Fruit fly (Drosophila melanogaster) whole organism, embryonic: ENCODE results near the gene Lon.
A peak's percentile ranks its signal among the peaks of the same experiment; 100 is the strongest.

Experiments
- Ada2b ChIP-seq: fragments of 200-800 bp; sonication (Bioruptor generic); IDR thresholded peaks from 2 replicates; pipeline ENCODE4 v1.3.6; 2022; ENCODE audit warnings: missing biosample characterization, missing genetic modification characterization
- Antp ChIP-seq: fragments of 200-800 bp; sonication (Bioruptor generic); optimal IDR thresholded peaks from 3 replicates; lab custom pipeline; 2016; ENCODE audit warnings: missing biosample characterization, missing genetic modification characterization
- CG10267 ChIP-seq: fragments of 200-800 bp; sonication (Bioruptor generic); optimal IDR thresholded peaks from 2 replicates; lab custom pipeline; 2018; ENCODE audit warnings: missing biosample characterization, mild to moderate bottlenecking, missing genetic modification characterization, moderate library complexity
- CG11456 ChIP-seq: fragments of 200-800 bp; sonication (Bioruptor generic); IDR thresholded peaks from 3 replicates; pipeline ENCODE4 v1.3.6; 2022; ENCODE audit warnings: missing biosample characterization, missing genetic modification characterization
- CG12391 ChIP-seq: fragments of 200-800 bp; sonication (Bioruptor generic); optimal IDR thresholded peaks from 3 replicates; lab custom pipeline; 2018; ENCODE audit warnings: missing biosample characterization, mild to moderate bottlenecking, missing genetic modification characterization, moderate library complexity
- CG13296 ChIP-seq: fragments of 200-800 bp; sonication (Bioruptor generic); optimal IDR thresholded peaks from 3 replicates; lab custom pipeline; 2018; ENCODE audit warnings: missing biosample characterization, mild to moderate bottlenecking, missing genetic modification characterization
- CG15601 ChIP-seq: fragments of 200-800 bp; sonication (Bioruptor generic); optimal IDR thresholded peaks from 3 replicates; lab custom pipeline; 2019; ENCODE audit warnings: missing biosample characterization, mild to moderate bottlenecking, missing genetic modification characterization, moderate library complexity
- CG17829 ChIP-seq: fragments of 200-800 bp; optimal IDR thresholded peaks from 2 replicates; lab custom pipeline; 2019; ENCODE audit warnings: missing biosample characterization, mild to moderate bottlenecking, missing genetic modification characterization, moderate library complexity
- CG2202 ChIP-seq: fragments of 200-800 bp; sonication (Bioruptor generic); optimal IDR thresholded peaks from 2 replicates; lab custom pipeline; 2018; ENCODE audit warnings: missing biosample characterization, mild to moderate bottlenecking, missing genetic modification characterization
- CG30020 ChIP-seq: fragments of 200-800 bp; optimal IDR thresholded peaks from 2 replicates; lab custom pipeline; 2019; ENCODE audit warnings: missing biosample characterization, mild to moderate bottlenecking, missing genetic modification characterization, moderate library complexity
- CG31441 ChIP-seq: fragments of 200-800 bp; sonication (Bioruptor generic); IDR thresholded peaks from 2 replicates; pipeline ENCODE4 v1.3.6; 2022; ENCODE audit warnings: missing biosample characterization, missing genetic modification characterization
- CG3163 ChIP-seq: fragments of 200-800 bp; sonication (Bioruptor generic); optimal IDR thresholded peaks from 3 replicates; lab custom pipeline; 2016; ENCODE audit warnings: missing biosample characterization, missing genetic modification characterization
- CG32772 ChIP-seq: fragments of 200-800 bp; sonication (Bioruptor generic); IDR thresholded peaks from 2 replicates; pipeline ENCODE4 v1.3.6; 2022; ENCODE audit warnings: missing biosample characterization, missing genetic modification characterization
- CG33213 ChIP-seq: fragments of 200-800 bp; sonication (Bioruptor generic); optimal IDR thresholded peaks from 3 replicates; lab custom pipeline; 2016; ENCODE audit warnings: missing biosample characterization, missing genetic modification characterization
- CG5245 ChIP-seq: fragments of 200-800 bp; sonication (Bioruptor generic); optimal IDR thresholded peaks from 3 replicates; lab custom pipeline; 2016; ENCODE audit warnings: missing biosample characterization, missing genetic modification characterization
- CG5953 ChIP-seq: fragments of 200-800 bp; sonication (Bioruptor generic); IDR thresholded peaks from 2 replicates; pipeline ENCODE4 v1.3.6; 2022; ENCODE audit warnings: missing biosample characterization, missing genetic modification characterization
- CG7556 ChIP-seq: fragments of 200-800 bp; sonication (Bioruptor generic); optimal IDR thresholded peaks from 2 replicates; lab custom pipeline; 2017; ENCODE audit warnings: missing biosample characterization, mild to moderate bottlenecking, missing genetic modification characterization
- CG7786 ChIP-seq: fragments of 200-800 bp; sonication (Bioruptor generic); optimal IDR thresholded peaks from 2 replicates; lab custom pipeline; 2016; ENCODE audit warnings: missing biosample characterization, missing genetic modification characterization
- CG8388 ChIP-seq: fragments of 200-800 bp; sonication (Bioruptor generic); optimal IDR thresholded peaks from 2 replicates; lab custom pipeline; 2019; ENCODE audit warnings: missing biosample characterization, mild to moderate bottlenecking, missing genetic modification characterization, moderate library complexity
- CG9797 ChIP-seq: fragments of 200-800 bp; sonication (Bioruptor generic); optimal IDR thresholded peaks from 3 replicates; lab custom pipeline; 2018; ENCODE audit warnings: missing biosample characterization, mild to moderate bottlenecking, missing genetic modification characterization
- CG9932 ChIP-seq: fragments of 200-800 bp; sonication (Bioruptor generic); IDR thresholded peaks from 2 replicates; pipeline ENCODE4 v1.3.6; 2022; ENCODE audit warnings: missing biosample characterization, missing genetic modification characterization
- CrebB ChIP-seq: fragments of 200-800 bp; sonication (Bioruptor generic); optimal IDR thresholded peaks from 3 replicates; lab custom pipeline; 2018; ENCODE audit warnings: missing biosample characterization, mild to moderate bottlenecking, missing genetic modification characterization
- D ChIP-seq, 2 experiments: fragments of 200-800 bp in 1 of 2; fragments of >200 bp in 1 of 2; sonication (Bioruptor generic) in 1 of 2; optimal IDR thresholded peaks; 2 replicates in 1 of 2; 3 replicates in 1 of 2; lab custom pipeline; 2017; ENCODE audit warnings: mild to moderate bottlenecking in 1 of 2, missing biosample characterization in 1 of 2, missing genetic modification characterization in 1 of 2, missing genetic modification reagents in 1 of 2
- ERR ChIP-seq: fragments of 200-800 bp; sonication (Bioruptor generic); optimal IDR thresholded peaks from 2 replicates; lab custom pipeline; 2016; ENCODE audit warnings: missing biosample characterization, missing genetic modification characterization
- HLH54F ChIP-seq: fragments of 200-800 bp; sonication (Bioruptor generic); optimal IDR thresholded peaks from 3 replicates; lab custom pipeline; 2016; ENCODE audit warnings: missing biosample characterization, missing genetic modification characterization
- Jarid2 ChIP-seq: fragments of 200-800 bp; sonication (Bioruptor generic); optimal IDR thresholded peaks from 3 replicates; lab custom pipeline; 2017; ENCODE audit warnings: mild to moderate bottlenecking, missing biosample characterization, missing genetic modification reagents, missing genetic modification characterization
- Max ChIP-seq: fragments of 200-800 bp; sonication (Bioruptor generic); optimal IDR thresholded peaks from 2 replicates; lab custom pipeline; 2016; ENCODE audit warnings: missing biosample characterization, mild to moderate bottlenecking, missing genetic modification characterization
- Mes4 ChIP-seq: fragments of 200-800 bp; sonication (Bioruptor generic); optimal IDR thresholded peaks from 2 replicates; lab custom pipeline; 2016; ENCODE audit warnings: missing biosample characterization, missing genetic modification characterization
- Oaz ChIP-seq: fragments of 200-800 bp; sonication (Bioruptor generic); IDR thresholded peaks from 2 replicates; pipeline ENCODE4 v1.3.6; 2022; ENCODE audit warnings: missing biosample characterization, missing genetic modification characterization
- Optix ChIP-seq: fragments of 200-800 bp; sonication (Bioruptor generic); IDR thresholded peaks from 3 replicates; pipeline ENCODE4 v1.3.6; 2022; ENCODE audit warnings: missing biosample characterization, missing genetic modification characterization
- Pdp1 ChIP-seq, 2 experiments: fragments of 200-800 bp; sonication (Bioruptor generic); optimal IDR thresholded peaks; 3 replicates each; lab custom pipeline; 2016; ENCODE audit warnings: missing biosample characterization in 2 of 2, missing genetic modification characterization in 2 of 2, mild to moderate bottlenecking in 1 of 2, moderate library complexity in 1 of 2
- Rfx ChIP-seq: fragments of 200-800 bp; sonication (Bioruptor generic); IDR thresholded peaks from 2 replicates; pipeline ENCODE4 v1.3.6; 2022; ENCODE audit warnings: missing biosample characterization, missing genetic modification characterization
- Six4 ChIP-seq: fragments of 200-800 bp; sonication (Bioruptor generic); optimal IDR thresholded peaks from 2 replicates; lab custom pipeline; 2016; ENCODE audit warnings: missing biosample characterization, missing genetic modification characterization
- al ChIP-seq: fragments of 200-800 bp; sonication (Bioruptor generic); IDR thresholded peaks from 2 replicates; pipeline ENCODE4 v1.3.6; 2022; ENCODE audit warnings: missing biosample characterization, missing genetic modification characterization
- bowl ChIP-seq: fragments of 200-800 bp; sonication (Bioruptor generic); IDR thresholded peaks from 2 replicates; pipeline ENCODE4 v1.3.6; 2022; ENCODE audit warnings: missing biosample characterization, missing genetic modification characterization
- cato ChIP-seq: fragments of 200-800 bp; sonication (Bioruptor generic); optimal IDR thresholded peaks from 2 replicates; lab custom pipeline; 2016; ENCODE audit warnings: missing biosample characterization, missing genetic modification characterization, borderline replicate concordance
- crp ChIP-seq, 2 experiments: fragments of 200-800 bp; sonication (Bioruptor generic); optimal IDR thresholded peaks; 2 replicates in 1 of 2; 3 replicates in 1 of 2; lab custom pipeline; 2017; ENCODE audit warnings: missing biosample characterization in 2 of 2, missing genetic modification characterization in 2 of 2, mild to moderate bottlenecking in 1 of 2, moderate library complexity in 1 of 2
- exex ChIP-seq: fragments of 200-800 bp; sonication (Bioruptor generic); optimal IDR thresholded peaks from 4 replicates; lab custom pipeline; 2018; ENCODE audit warnings: missing biosample characterization, mild to moderate bottlenecking, missing genetic modification characterization, moderate library complexity
- lilli ChIP-seq: fragments of 200-800 bp; sonication (Bioruptor generic); optimal IDR thresholded peaks from 3 replicates; lab custom pipeline; 2016; ENCODE audit warnings: missing biosample characterization, missing genetic modification characterization
- nerfin-1 ChIP-seq: fragments of 200-800 bp; sonication (Bioruptor generic); optimal IDR thresholded peaks from 3 replicates; lab custom pipeline; 2019; ENCODE audit warnings: missing biosample characterization, mild to moderate bottlenecking, missing genetic modification characterization, moderate library complexity
- oc ChIP-seq: fragments of 200-800 bp; sonication (Bioruptor generic); optimal IDR thresholded peaks from 2 replicates; lab custom pipeline; 2018; ENCODE audit warnings: missing biosample characterization, mild to moderate bottlenecking, missing genetic modification characterization, moderate library complexity
- p53 ChIP-seq: fragments of 200-800 bp; sonication (Bioruptor generic); optimal IDR thresholded peaks from 2 replicates; lab custom pipeline; 2016; ENCODE audit warnings: missing biosample characterization, missing genetic modification characterization
- pfk ChIP-seq: fragments of 200-800 bp; sonication (Bioruptor generic); optimal IDR thresholded peaks from 2 replicates; lab custom pipeline; 2018; ENCODE audit warnings: missing biosample characterization, mild to moderate bottlenecking, missing genetic modification characterization, moderate library complexity
- psq ChIP-seq: fragments of 200-800 bp; sonication (Bioruptor generic); optimal IDR thresholded peaks from 2 replicates; lab custom pipeline; 2017; ENCODE audit warnings: missing biosample characterization, missing genetic modification characterization
- run ChIP-seq: fragments of 200-800 bp; sonication (Bioruptor generic); optimal IDR thresholded peaks from 3 replicates; lab custom pipeline; 2018; ENCODE audit warnings: missing biosample characterization, mild to moderate bottlenecking, missing genetic modification characterization
- tin ChIP-seq: fragments of 200-800 bp; sonication (Bioruptor generic); optimal IDR thresholded peaks from 3 replicates; lab custom pipeline; 2016; ENCODE audit warnings: missing biosample characterization, missing genetic modification characterization
- tio ChIP-seq: fragments of 200-800 bp; sonication (Bioruptor generic); optimal IDR thresholded peaks from 2 replicates; lab custom pipeline; 2017; ENCODE audit warnings: missing biosample characterization, missing genetic modification characterization, inconsistent platforms
- unc-4 ChIP-seq: fragments of 200-800 bp; sonication (Bioruptor generic); IDR thresholded peaks from 2 replicates; pipeline ENCODE4 v1.3.6; 2022; ENCODE audit warnings: missing biosample characterization, missing genetic modification characterization; ENCODE audit not compliant: partially characterized antibody
- yki ChIP-seq: fragments of >200 bp; optimal IDR thresholded peaks from 3 replicates; lab custom pipeline; 2018
- zen ChIP-seq: fragments of 200-800 bp; sonication (Bioruptor generic); optimal IDR thresholded peaks from 3 replicates; lab custom pipeline; 2018; ENCODE audit warnings: missing biosample characterization, mild to moderate bottlenecking, missing genetic modification characterization, moderate library complexity
- zen2 ChIP-seq: fragments of 200-800 bp; sonication (Bioruptor generic); IDR thresholded peaks from 3 replicates; pipeline ENCODE4 v1.3.6; 2022; ENCODE audit warnings: missing biosample characterization, missing genetic modification characterization; ENCODE audit not compliant: partially characterized antibody

The Lon gene

dm6 chr3L:19561745-19562144 lies 50.3 kb downstream of the Lon start (continued):
- no peak for TF ChIP-seq HLH54F (GFP tag; lab: Kevin White, UChicago)
- TF ChIP-seq CG12391 (tag; lab: Kevin White, UChicago): peak; percentile 22
- 0 out of 2 replicates have a peak, but pooled peaks have one; percentile 14 for TF ChIP-seq Ada2b (GFP tag; lab: Robert Waterston, UW)
- no peak for TF ChIP-seq D (optimal IDR thresholded peaks at IDR 0.05; lab: Kevin White, UChicago)
- no peak for TF ChIP-seq D (GFP tag; optimal IDR thresholded peaks at IDR 0.05; lab: Kevin White, UChicago)
- no peak for TF ChIP-seq Antp (GFP tag; lab: Kevin White, UChicago)
- TF ChIP-seq CG5953: no peak
- no peak for TF ChIP-seq CG17829 (tag; lab: Kevin White, UChicago)
- TF ChIP-seq psq (GFP tag; lab: Kevin White, UChicago): no peak
- TF ChIP-seq p53 (GFP tag; lab: Kevin White, UChicago): no peak
- peak; percentile 0 for TF ChIP-seq CG10267 (tag; lab: Kevin White, UChicago)
- TF ChIP-seq Oaz (GFP tag; lab: Robert Waterston, UW): no peak
- no peak for TF ChIP-seq CG15601
- TF ChIP-seq nerfin-1 (tag; lab: Kevin White, UChicago): no peak
- TF ChIP-seq CG11456 (GFP tag; lab: Robert Waterston, UW): no peak
- no peak for TF ChIP-seq Mes4 (GFP tag; lab: Kevin White, UChicago)
- TF ChIP-seq CG32772 (GFP tag; lab: Robert Waterston, UW): no peak
- peak; percentile 21 for TF ChIP-seq CG13296 (GFP tag; lab: Kevin White, UChicago)
- no peak for TF ChIP-seq CG33213
- TF ChIP-seq CG30020 (tag; lab: Kevin White, UChicago): no peak
- no peak for TF ChIP-seq CG2202 (tag; lab: Kevin White, UChicago)
- no peak for TF ChIP-seq Max (GFP tag; lab: Kevin White, UChicago)
- TF ChIP-seq CG31441 (GFP tag; lab: Robert Waterston, UW): peak; percentile 62
- no peak for TF ChIP-seq crp (GFP tag; optimal IDR thresholded peaks at IDR 0.05; lab: Kevin White, UChicago)
- no peak for TF ChIP-seq Optix (GFP tag; lab: Robert Waterston, UW)
- TF ChIP-seq Pdp1 (GFP tag; optimal IDR thresholded peaks at IDR 0.05; lab: Kevin White, UChicago): no peak
- no peak for TF ChIP-seq CG3163 (GFP tag; lab: Kevin White, UChicago)
- no peak for TF ChIP-seq pfk (GFP tag; lab: Kevin White, UChicago)
- peak; percentile 45 for TF ChIP-seq al (GFP tag; lab: Robert Waterston, UW)
- TF ChIP-seq Jarid2 (GFP tag; lab: Kevin White, UChicago): no peak
- TF ChIP-seq CG7786: peak; percentile 0
- TF ChIP-seq Rfx (GFP tag; lab: Robert Waterston, UW): 0 out of 2 replicates have a peak, but pooled peaks have one; percentile 24
- no peak for TF ChIP-seq CG8388 (GFP tag; lab: Kevin White, UChicago)
- no peak for TF ChIP-seq CG5245 (GFP tag; lab: Kevin White, UChicago)
- no peak for TF ChIP-seq ERR
- TF ChIP-seq zen (tag; lab: Kevin White, UChicago): no peak
- peak; percentile 40 for TF ChIP-seq CG9932 (GFP tag; lab: Robert Waterston, UW)
- peak; percentile 39 for TF ChIP-seq CG7556 (GFP tag; lab: Kevin White, UChicago)
- TF ChIP-seq run (tag; lab: Kevin White, UChicago): no peak
- no peak for TF ChIP-seq bowl (GFP tag; lab: Robert Waterston, UW)
- TF ChIP-seq yki: no peak
- peak; percentile 52 for TF ChIP-seq lilli (GFP tag; lab: Kevin White, UChicago)
- no peak for TF ChIP-seq CrebB (tag; lab: Kevin White, UChicago)
- TF ChIP-seq CG9797: no peak
- no peak for TF ChIP-seq cato
- no peak for TF ChIP-seq unc-4 (GFP tag; lab: Robert Waterston, UW)
- TF ChIP-seq tin (GFP tag; lab: Kevin White, UChicago): no peak
- no peak for TF ChIP-seq zen2 (GFP tag; lab: Robert Waterston, UW)
- no peak for TF ChIP-seq oc
- TF ChIP-seq Six4 (GFP tag; lab: Kevin White, UChicago): no peak
- TF ChIP-seq tio (GFP tag; lab: Kevin White, UChicago): no peak
- peak; percentile 9 for TF ChIP-seq exex
